Worm (Caenorhabditis elegans) whole organism, late embryonic: ENCODE data around the gene faxc-1.

Experiments used
- C08G9.2 ChIP-seq: sonication (generic microtip); optimal IDR thresholded peaks from 2 replicates; lab custom pipeline; 2016; ENCODE audit warnings: mild to moderate bottlenecking, missing genetic modification characterization, moderate library complexity, missing compliant biosample characterization
- ceh-18 ChIP-seq: sonication (generic microtip); optimal IDR thresholded peaks from 2 replicates; lab custom pipeline; 2016; ENCODE audit warnings: missing genetic modification characterization, missing compliant biosample characterization
- hlh-8 ChIP-seq: sonication (generic microtip); optimal IDR thresholded peaks from 2 replicates; lab custom pipeline; 2016; ENCODE audit warnings: missing genotype, missing genetic modification characterization, missing compliant biosample characterization
- pag-3 ChIP-seq: sonication (generic microtip); optimal IDR thresholded peaks from 2 replicates; lab custom pipeline; 2016; ENCODE audit warnings: missing compliant biosample characterization, missing genetic modification characterization, borderline replicate concordance

DNA sequence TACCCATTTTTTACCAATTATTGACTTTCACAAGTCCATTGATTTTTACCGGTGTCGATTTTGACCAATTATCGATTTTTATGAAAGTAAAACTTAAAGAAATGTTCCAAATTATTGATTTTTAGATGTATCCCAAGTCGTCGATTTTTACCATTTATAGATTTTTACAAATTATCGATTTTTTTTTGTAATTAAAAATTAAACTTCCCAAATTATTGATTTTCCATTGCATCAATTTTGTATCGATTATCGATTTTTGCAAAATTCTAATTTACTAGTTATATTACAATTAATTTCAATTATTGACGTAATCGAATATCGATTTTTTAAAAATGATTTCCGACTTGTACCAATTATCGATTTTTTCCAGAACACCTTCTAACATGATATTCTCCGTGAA, 39.1 kb downstream of the faxc-1 start, which contains the start of gene sre-50:
- no peak for TF ChIP-seq hlh-8 (tag; lab: Kevin White, UChicago)
- no peak for TF ChIP-seq C08G9.2 (tag; lab: Kevin White, UChicago)
- no peak for TF ChIP-seq pag-3 (tag; lab: Kevin White, UChicago)
- no peak for TF ChIP-seq ceh-18 (tag; lab: Kevin White, UChicago)
